Worm (Caenorhabditis elegans) whole organism, L4 larva: ENCODE measurements around the gene K08F9.4.

ENCODE experiments used
- ZK546.5 ChIP-seq, 2 experiments: sonication (generic microtip); optimal IDR thresholded peaks; 2 replicates each; lab custom pipeline; 2017; ENCODE audit warnings: missing biosample characterization in 2 of 2, missing genetic modification characterization in 2 of 2
- nhr-28 ChIP-seq: fragments of 150-350 bp; optimal IDR thresholded peaks from 2 replicates; lab custom pipeline; 2014; ENCODE audit warnings: missing biosample characterization, missing genetic modification characterization
- nhr-77 ChIP-seq: fragments of 150-350 bp; optimal IDR thresholded peaks from 2 replicates; lab custom pipeline; 2014; ENCODE audit warnings: missing biosample characterization, missing genetic modification characterization
- pha-4 ChIP-seq, 2 experiments: fragments of 150-350 bp in 1 of 2; fragments of 200-800 bp in 1 of 2; sonication (Bioruptor generic) in 1 of 2; IDR thresholded peaks in 1 of 2; optimal IDR thresholded peaks in 1 of 2; 2 replicates each; pipeline versions ENCODE4 v1.3.6 to Lab custom; 2014 to 2022; ENCODE audit warnings: missing genetic modification characterization in 2 of 2, missing genetic modification reagents in 2 of 2, missing biosample characterization in 1 of 2, missing compliant biosample characterization in 1 of 2
- snpc-4 ChIP-seq: fragments of 150-350 bp; optimal IDR thresholded peaks from 2 replicates; lab custom pipeline; 2014; ENCODE audit warnings: missing biosample characterization, missing genetic modification characterization
- unc-39 ChIP-seq: sonication (generic microtip); optimal IDR thresholded peaks from 2 replicates; lab custom pipeline; 2017; ENCODE audit warnings: missing biosample characterization, missing genetic modification characterization
- zip-11 ChIP-seq: fragments of 200-800 bp; sonication (Bioruptor generic); IDR thresholded peaks from 2 replicates; pipeline ENCODE4 v1.3.6; 2022; ENCODE audit warnings: missing genetic modification characterization, missing compliant biosample characterization

DNA sequence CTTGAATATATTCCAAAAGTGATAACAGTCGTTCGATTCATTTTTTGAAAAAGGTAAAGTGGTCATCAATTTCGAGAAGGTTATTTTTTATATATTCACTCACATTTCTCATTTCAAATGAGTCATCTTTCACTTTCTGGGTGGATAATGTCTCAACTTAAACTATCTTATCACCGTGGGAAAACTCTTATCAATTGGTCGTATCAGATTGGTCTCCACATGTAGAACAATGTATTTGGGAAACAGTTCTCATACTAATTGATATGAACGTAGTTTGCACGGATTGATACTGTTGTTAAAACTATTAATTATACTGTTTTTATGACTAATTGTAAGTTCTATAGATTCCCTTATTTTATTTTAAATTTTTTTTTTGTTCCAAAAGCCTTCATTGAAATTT is 10.0 kb upstream of the K08F9.4 start:
- TF ChIP-seq zip-11 (GFP tag; lab: Robert Waterston, UW) (no peak), snpc-4 (tag; lab: Kevin White, UChicago) (no peak), pha-4 (GFP tag; IDR thresholded peaks at IDR 0.05; lab: Robert Waterston, UW) (no peak), pha-4 (tag; optimal IDR thresholded peaks at IDR 0.05; lab: Kevin White, UChicago) (no peak), unc-39 (no peak), nhr-77 (tag; lab: Kevin White, UChicago) (no peak), nhr-28 (tag; lab: Kevin White, UChicago) (peak; percentile 36), ZK546.5 (tag; optimal IDR thresholded peaks at IDR 0.05; lab: Kevin White, UChicago) (no peak)
